Worm (Caenorhabditis elegans) whole organism, dauer: ENCODE measurements around the gene F53G2.3.

Experiments
- unc-62 ChIP-seq: sonication (generic microtip); optimal IDR thresholded peaks from 2 replicates; lab custom pipeline; 2017; ENCODE audit warnings: missing biosample characterization, missing genetic modification reagents, missing genetic modification characterization

F53G2.3 gene

ce11 chrII:2480099-2480498 lies at the start of gene F53G2.3:
Gene F53G2.3 (plus strand): TSS chrII:2480399.
- no peak for TF ChIP-seq unc-62 (GFP tag; lab: Kevin White, UChicago)

ce11 chrII:2431972-2432371 lies 48.2 kb upstream of the F53G2.3 start, which contains the start of gene ceh-86:
Gene ceh-86 (minus strand): TSS chrII:2432072.
- no peak for TF ChIP-seq unc-62 (GFP tag; lab: Kevin White, UChicago)

- no peak for TF ChIP-seq unc-62 (GFP tag; lab: Kevin White, UChicago)
Measured at ce11 chrII:2435566-2435965, 44.6 kb upstream of the F53G2.3 start.

- TF ChIP-seq unc-62 (GFP tag; lab: Kevin White, UChicago), result no peak
Measured at ce11 chrII:2436757-2437156, 43.4 kb upstream of the F53G2.3 start.

- TF ChIP-seq unc-62 (GFP tag; lab: Kevin White, UChicago), result no peak
Measured at ce11 chrII:2438180-2438579, 42.0 kb upstream of the F53G2.3 start.

- TF ChIP-seq unc-62 (GFP tag; lab: Kevin White, UChicago), result no peak
Measured at ce11 chrII:2438944-2439343, 41.3 kb upstream of the F53G2.3 start.

ce11 chrII:2440312-2440711 lies 39.9 kb upstream of the F53G2.3 start:
- no peak for TF ChIP-seq unc-62 (GFP tag; lab: Kevin White, UChicago)

ce11 chrII:2442243-2442642 lies 38.0 kb upstream of the F53G2.3 start:
- no peak for TF ChIP-seq unc-62 (GFP tag; lab: Kevin White, UChicago)

ce11 chrII:2442979-2443378 lies 37.2 kb upstream of the F53G2.3 start, which contains the start of gene vab-19:
Gene vab-19 (plus strand): TSS chrII:2443279.
- no peak for TF ChIP-seq unc-62 (GFP tag; lab: Kevin White, UChicago)

- no peak for TF ChIP-seq unc-62 (GFP tag; lab: Kevin White, UChicago)
Measured at ce11 chrII:2445164-2445563, 35.0 kb upstream of the F53G2.3 start.

ce11 chrII:2446727-2447126 lies 33.5 kb upstream of the F53G2.3 start:
- TF ChIP-seq unc-62 (GFP tag; lab: Kevin White, UChicago), result no peak

- TF ChIP-seq unc-62 (GFP tag; lab: Kevin White, UChicago), result no peak
Measured at ce11 chrII:2450990-2451389, 29.2 kb upstream of the F53G2.3 start.

- no peak for TF ChIP-seq unc-62 (GFP tag; lab: Kevin White, UChicago)
Measured at ce11 chrII:2452492-2452891, 27.7 kb upstream of the F53G2.3 start.

- no peak for TF ChIP-seq unc-62 (GFP tag; lab: Kevin White, UChicago)
Measured at ce11 chrII:2454822-2455221, 25.4 kb upstream of the F53G2.3 start.

ce11 chrII:2455931-2456576 lies 24.1 kb upstream of the F53G2.3 start:
- no peak for TF ChIP-seq unc-62 (GFP tag; lab: Kevin White, UChicago)

- TF ChIP-seq unc-62 (GFP tag; lab: Kevin White, UChicago), result no peak
Measured at ce11 chrII:2456973-2457372, 23.2 kb upstream of the F53G2.3 start.

ce11 chrII:2458881-2459280 lies 21.3 kb upstream of the F53G2.3 start, which contains the start of gene pqn-42:
Gene pqn-42 (minus strand): TSS chrII:2458981.
- no peak for TF ChIP-seq unc-62 (GFP tag; lab: Kevin White, UChicago)
